Fruit fly (Drosophila melanogaster) whole organism, wandering third instar larva: ENCODE results near the gene TwdlY.

Source experiments
- CG32264 ChIP-seq: fragments of 200-800 bp; sonication (Bioruptor generic); optimal IDR thresholded peaks from 2 replicates; lab custom pipeline; 2016; ENCODE audit warnings: missing biosample characterization, missing genetic modification characterization
- CrebA ChIP-seq: fragments of 200-800 bp; sonication (Bioruptor generic); optimal IDR thresholded peaks from 2 replicates; lab custom pipeline; 2016; ENCODE audit warnings: missing biosample characterization, mild to moderate bottlenecking, missing genetic modification characterization, borderline replicate concordance
- Dfd ChIP-seq: fragments of >200 bp; optimal IDR thresholded peaks from 2 replicates; lab custom pipeline; 2017; ENCODE audit warnings: missing biosample characterization, missing genetic modification characterization
- Hr78 ChIP-seq: fragments of >200 bp; optimal IDR thresholded peaks from 2 replicates; lab custom pipeline; 2017; ENCODE audit warnings: missing biosample characterization, missing genetic modification characterization
- Myc ChIP-seq: fragments of >200 bp; optimal IDR thresholded peaks from 2 replicates; lab custom pipeline; 2017
- dl ChIP-seq, 2 experiments: fragments of 175-275, 200-275 bp in 1 of 2; fragments of 200-275 bp in 1 of 2; sonication (Bioruptor generic); optimal IDR thresholded peaks; lab custom pipeline; 2018; ENCODE audit warnings: mild to moderate bottlenecking in 2 of 2, missing biosample characterization in 2 of 2, missing genetic modification characterization in 2 of 2, moderate library complexity in 2 of 2; ENCODE audit not compliant: partially characterized antibody in 2 of 2, insufficient read depth in 1 of 2
- ey ChIP-seq: fragments of 200-800 bp; sonication (Bioruptor generic); optimal IDR thresholded peaks from 2 replicates; lab custom pipeline; 2016; ENCODE audit warnings: missing biosample characterization, missing genetic modification characterization
- fru ChIP-seq: fragments of 200-800 bp; sonication (Bioruptor generic); optimal IDR thresholded peaks from 3 replicates; lab custom pipeline; 2016; ENCODE audit warnings: missing biosample characterization, mild to moderate bottlenecking, missing genetic modification characterization
- h ChIP-seq: fragments of 200-800 bp; sonication (Bioruptor generic); optimal IDR thresholded peaks from 3 replicates; lab custom pipeline; 2016; ENCODE audit warnings: missing biosample characterization, mild to moderate bottlenecking, missing genetic modification characterization
- lola ChIP-seq: fragments of >200 bp; optimal IDR thresholded peaks from 2 replicates; lab custom pipeline; 2017; ENCODE audit warnings: missing biosample characterization, missing genetic modification characterization
- psq ChIP-seq: fragments of 200-800 bp; sonication (Bioruptor generic); optimal IDR thresholded peaks from 3 replicates; lab custom pipeline; 2017; ENCODE audit warnings: missing biosample characterization, mild to moderate bottlenecking, missing genetic modification characterization, moderate library complexity
- tai ChIP-seq: sonication (Bioruptor generic); optimal IDR thresholded peaks from 2 replicates; lab custom pipeline; 2016; ENCODE audit warnings: missing biosample characterization, missing genetic modification characterization
- woc ChIP-seq: sonication (Bioruptor generic); optimal IDR thresholded peaks from 2 replicates; lab custom pipeline; 2016; ENCODE audit warnings: missing biosample characterization, mild to moderate bottlenecking, missing genetic modification characterization

dm6 chrX:16760542-16760941 is 25.8 kb downstream of the TwdlY start:
- no peak for TF ChIP-seq psq (GFP tag; lab: Kevin White, UChicago)
- TF ChIP-seq Dfd (GFP tag; lab: Kevin White, UChicago) = no peak
- no peak for TF ChIP-seq Myc (lab: Kevin White, UChicago)
- no peak for TF ChIP-seq dl (GFP tag; optimal IDR thresholded peaks at IDR 0.05; lab: Kevin White, UChicago; ENCODE audit: insufficient read depth in 1 of 2, partially characterized antibody in 2 of 2)
- TF ChIP-seq fru (GFP tag; lab: Kevin White, UChicago) = no peak
- TF ChIP-seq lola = no peak
- TF ChIP-seq h = no peak
- no peak for TF ChIP-seq CG32264 (GFP tag; lab: Kevin White, UChicago)
- TF ChIP-seq tai = no peak
- TF ChIP-seq ey = no peak
- no peak for TF ChIP-seq woc (GFP tag; lab: Kevin White, UChicago)
- no peak for TF ChIP-seq CrebA
- TF ChIP-seq Hr78 (GFP tag; lab: Kevin White, UChicago) = no peak
